Worm (Caenorhabditis elegans) whole organism, L1 larva: ENCODE data around the gene ndx-6.

Experiments
- C16A3.4 ChIP-seq: fragments of 150-350 bp; optimal IDR thresholded peaks from 2 replicates; lab custom pipeline; 2014; ENCODE audit warnings: missing biosample characterization, missing genetic modification characterization
- aly-2 ChIP-seq: fragments of 150-350 bp; optimal IDR thresholded peaks from 2 replicates; lab custom pipeline; 2014; ENCODE audit warnings: missing biosample characterization, missing genetic modification characterization
- ama-1 ChIP-seq: fragments of 150-350 bp; optimal IDR thresholded peaks from 2 replicates; lab custom pipeline; 2014
- blmp-1 ChIP-seq: fragments of 150-350 bp; optimal IDR thresholded peaks from 2 replicates; lab custom pipeline; 2014; ENCODE audit warnings: missing biosample characterization, missing genetic modification characterization
- ceh-63 ChIP-seq: fragments of 200-800 bp; sonication (Bioruptor generic); optimal IDR thresholded peaks from 2 replicates; lab custom pipeline; 2018; ENCODE audit warnings: mild to moderate bottlenecking, missing genetic modification characterization, missing compliant biosample characterization
- ceh-88 ChIP-seq: fragments of 200-800 bp; sonication (Bioruptor generic); IDR thresholded peaks from 2 replicates; pipeline ENCODE4 v1.3.6; 2022; ENCODE audit warnings: missing genetic modification characterization, missing compliant biosample characterization
- dpl-1 ChIP-seq, 3 experiments: fragments of 150-350 bp in 2 of 3; sonication (generic microtip) in 1 of 3; optimal IDR thresholded peaks; 2 replicates each; lab custom pipeline; 2014 to 2017; ENCODE audit warnings: missing biosample characterization in 3 of 3, missing genetic modification characterization in 3 of 3, missing genetic modification reagents in 3 of 3
- efl-1 ChIP-seq, 4 experiments: fragments of 150-350 bp; optimal IDR thresholded peaks in 3 of 4; peaks in 1 of 4; 1 replicate in 1 of 4; 2 replicates in 3 of 4; lab custom pipeline; 2014; ENCODE audit warnings: missing biosample characterization in 2 of 4, missing genetic modification characterization in 2 of 4, missing genetic modification reagents in 2 of 4
- egl-13 ChIP-seq: sonication (generic microtip); optimal IDR thresholded peaks from 2 replicates; lab custom pipeline; 2016; ENCODE audit warnings: missing genotype, missing genetic modification reagents, missing genetic modification characterization, missing compliant biosample characterization
- egl-27 ChIP-seq, 2 experiments: fragments of 150-350 bp in 1 of 2; sonication (generic microtip); optimal IDR thresholded peaks; 3 replicates each; lab custom pipeline; 2017 to 2018; ENCODE audit warnings: missing biosample characterization in 2 of 2, missing genetic modification characterization in 2 of 2, missing genetic modification reagents in 2 of 2
- elt-2 ChIP-seq: sonication (generic microtip); optimal IDR thresholded peaks from 2 replicates; lab custom pipeline; 2016; ENCODE audit warnings: missing genetic modification characterization, mild to moderate bottlenecking, inconsistent platforms, missing compliant biosample characterization, missing genetic modification reagents
- fkh-10 ChIP-seq: sonication (generic microtip); optimal IDR thresholded peaks from 2 replicates; lab custom pipeline; 2017; ENCODE audit warnings: missing biosample characterization, missing genetic modification reagents, missing genetic modification characterization
- fos-1 ChIP-seq: fragments of 150-350 bp; optimal IDR thresholded peaks from 2 replicates; lab custom pipeline; 2014; ENCODE audit warnings: missing biosample characterization, missing genetic modification characterization
- grh-1 ChIP-seq: fragments of 200-800 bp; sonication (Bioruptor generic); IDR thresholded peaks from 2 replicates; pipeline ENCODE4 v1.3.6; 2022; ENCODE audit warnings: missing genetic modification reagents, missing genetic modification characterization, missing compliant biosample characterization
- hlh-17 ChIP-seq: fragments of 200-800 bp; sonication (Bioruptor generic); optimal IDR thresholded peaks from 2 replicates; lab custom pipeline; 2018; ENCODE audit warnings: missing genetic modification characterization, mild to moderate bottlenecking, missing compliant biosample characterization, moderate library complexity, borderline replicate concordance
- isw-1 ChIP-seq: fragments of 200-800 bp; sonication (Bioruptor generic); IDR thresholded peaks from 2 replicates; pipeline ENCODE4 v1.3.6; 2022; ENCODE audit warnings: missing genetic modification characterization, missing compliant biosample characterization
- lin-14 ChIP-seq: fragments of 200-800 bp; sonication (Bioruptor generic); optimal IDR thresholded peaks from 2 replicates; lab custom pipeline; 2018; ENCODE audit warnings: mild to moderate bottlenecking, missing genetic modification characterization, moderate library complexity, missing compliant biosample characterization
- lin-15B ChIP-seq: fragments of 150-350 bp; sonication (generic microtip); optimal IDR thresholded peaks from 3 replicates; lab custom pipeline; 2014; ENCODE audit warnings: missing biosample characterization, missing genetic modification characterization
- lsy-2 ChIP-seq, 2 experiments: fragments of 150-350 bp; optimal IDR thresholded peaks; 2 replicates each; lab custom pipeline; 2014; ENCODE audit warnings: missing biosample characterization in 2 of 2, missing genetic modification characterization in 2 of 2
- mdl-1 ChIP-seq, 2 experiments: fragments of 150-350 bp; optimal IDR thresholded peaks; 2 replicates each; lab custom pipeline; 2014 to 2017; ENCODE audit warnings: missing biosample characterization in 2 of 2, missing genetic modification characterization in 2 of 2, inconsistent platforms in 1 of 2
- mef-2 ChIP-seq: fragments of 150-350 bp; optimal IDR thresholded peaks from 2 replicates; lab custom pipeline; 2014; ENCODE audit warnings: missing biosample characterization, missing genetic modification characterization
- mep-1 ChIP-seq: fragments of 150-350 bp; optimal IDR thresholded peaks from 2 replicates; lab custom pipeline; 2014; ENCODE audit warnings: missing biosample characterization, missing genetic modification characterization
- nhr-11 ChIP-seq: fragments of 150-350 bp; optimal IDR thresholded peaks from 2 replicates; lab custom pipeline; 2014; ENCODE audit warnings: missing biosample characterization, missing genetic modification characterization
- nhr-12 ChIP-seq: sonication (generic microtip); optimal IDR thresholded peaks from 2 replicates; lab custom pipeline; 2017; ENCODE audit warnings: missing biosample characterization, missing genetic modification characterization
- nhr-19 ChIP-seq: fragments of 200-800 bp; sonication (Bioruptor generic); conservative IDR thresholded peaks from 2 replicates; pipeline ENCODE4 v1.3.6; 2022; ENCODE audit warnings: missing genetic modification characterization, missing compliant biosample characterization
- nhr-20 ChIP-seq: sonication (generic microtip); optimal IDR thresholded peaks from 2 replicates; lab custom pipeline; 2016; ENCODE audit warnings: mild to moderate bottlenecking, missing genetic modification characterization, missing compliant biosample characterization
- nhr-237 ChIP-seq: fragments of 150-350 bp; optimal IDR thresholded peaks from 2 replicates; lab custom pipeline; 2014; ENCODE audit warnings: missing biosample characterization, missing genetic modification characterization
- nhr-28 ChIP-seq: fragments of 150-350 bp; optimal IDR thresholded peaks from 2 replicates; lab custom pipeline; 2014; ENCODE audit warnings: missing biosample characterization, missing genetic modification characterization
- nhr-71 ChIP-seq: sonication (generic microtip); optimal IDR thresholded peaks from 2 replicates; lab custom pipeline; 2016; ENCODE audit warnings: mild to moderate bottlenecking, missing genetic modification characterization, moderate library complexity, missing compliant biosample characterization
- nhr-84 ChIP-seq: sonication (generic microtip); optimal IDR thresholded peaks from 2 replicates; lab custom pipeline; 2017; ENCODE audit warnings: missing biosample characterization, missing genetic modification characterization
- nhr-90 ChIP-seq: sonication (generic microtip); optimal IDR thresholded peaks from 2 replicates; lab custom pipeline; 2016; ENCODE audit warnings: mild to moderate bottlenecking, missing genetic modification characterization, missing compliant biosample characterization; ENCODE audit not compliant: poor library complexity
- pax-3 ChIP-seq: fragments of 200-800 bp; sonication (Bioruptor generic); optimal IDR thresholded peaks from 2 replicates; lab custom pipeline; 2018; ENCODE audit warnings: mild to moderate bottlenecking, missing genetic modification characterization, moderate library complexity, missing compliant biosample characterization
- rnt-1 ChIP-seq: sonication (generic microtip); optimal IDR thresholded peaks from 2 replicates; lab custom pipeline; 2016; ENCODE audit warnings: mild to moderate bottlenecking, missing genetic modification characterization, moderate library complexity, missing compliant biosample characterization
- skn-1 ChIP-seq: fragments of 150-350 bp; optimal IDR thresholded peaks from 2 replicates; lab custom pipeline; 2014; ENCODE audit warnings: missing biosample characterization, missing genetic modification characterization
- snpc-4 ChIP-seq: fragments of 150-350 bp; optimal IDR thresholded peaks from 2 replicates; lab custom pipeline; 2014; ENCODE audit warnings: missing biosample characterization, missing genetic modification characterization
- snu-23 ChIP-seq: sonication (generic microtip); optimal IDR thresholded peaks from 2 replicates; lab custom pipeline; 2016; ENCODE audit warnings: missing genetic modification characterization, missing compliant biosample characterization
- sup-37 ChIP-seq: fragments of 200-800 bp; sonication (Bioruptor generic); optimal IDR thresholded peaks from 2 replicates; lab custom pipeline; 2018; ENCODE audit warnings: mild to moderate bottlenecking, missing genetic modification characterization, missing compliant biosample characterization
- tbx-2 ChIP-seq: sonication (generic microtip); optimal IDR thresholded peaks from 2 replicates; lab custom pipeline; 2016; ENCODE audit warnings: missing genetic modification characterization, missing compliant biosample characterization
- unc-86 ChIP-seq: sonication (generic microtip); optimal IDR thresholded peaks from 2 replicates; lab custom pipeline; 2016; ENCODE audit warnings: missing genetic modification characterization, missing compliant biosample characterization
- unc-98 ChIP-seq: fragments of 200-800 bp; sonication (Bioruptor generic); IDR thresholded peaks from 2 replicates; pipeline ENCODE4 v1.3.6; 2022; ENCODE audit warnings: missing genetic modification characterization, missing compliant biosample characterization
- zag-1 ChIP-seq: fragments of 150-350 bp; optimal IDR thresholded peaks from 2 replicates; lab custom pipeline; 2014; ENCODE audit warnings: missing biosample characterization, missing genetic modification characterization
- zip-4 ChIP-seq: fragments of 200-800 bp; sonication (Bioruptor generic); optimal IDR thresholded peaks from 2 replicates; lab custom pipeline; 2018; ENCODE audit warnings: mild to moderate bottlenecking, missing genetic modification characterization, moderate library complexity, missing compliant biosample characterization

The ndx-6 gene

ce11 chrII:5358137-5358745, 31.4 kb downstream of the ndx-6 start, which contains the start of the genes F09E5.11 and bmy-1 (continued):
- TF ChIP-seq nhr-12 (no peak), zag-1 (tag; lab: Kevin White, UChicago) (no peak), snpc-4 (tag; lab: Kevin White, UChicago) (peak; percentile 60), ceh-88 (GFP tag; lab: Robert Waterston, UW) (peak; percentile 63; the same call in 1 of the 2 replicates), nhr-19 (GFP tag; lab: Robert Waterston, UW) (peak; percentile 85), pax-3 (tag; lab: Kevin White, UChicago) (peak; percentile 84), aly-2 (tag; lab: Kevin White, UChicago) (no peak), rnt-1 (tag; lab: Kevin White, UChicago) (peak; percentile 99), nhr-237 (no peak), mef-2 (no peak)

DNA sequence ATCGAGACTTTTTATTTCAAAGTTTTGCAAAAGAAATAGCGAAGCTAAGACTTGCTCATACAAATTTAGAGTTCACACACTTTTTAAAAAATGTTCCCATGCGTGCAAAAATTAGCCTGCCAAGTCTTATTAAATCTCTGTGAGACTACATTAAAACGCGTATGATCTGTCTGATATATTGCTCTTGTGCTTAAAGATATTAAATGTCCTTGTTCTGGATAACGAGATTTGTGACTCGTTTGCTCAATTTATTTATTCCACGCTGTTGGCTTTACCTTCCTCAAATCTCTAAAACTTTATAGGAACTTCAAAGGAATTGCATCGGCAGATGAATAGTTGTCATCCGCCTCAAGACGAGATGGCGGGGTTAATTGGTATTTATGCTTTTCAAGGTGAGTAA, 34.3 kb downstream of the ndx-6 start, which contains the start of gene srg-69:
TSS of gene srg-69 (plus strand) at position 301 of the 400 bp plus-strand sequence.
- TF ChIP-seq nhr-11 (no peak), mdl-1 (tag; optimal IDR thresholded peaks at IDR 0.05; lab: Kevin White, UChicago) (no peak), egl-27 (tag; optimal IDR thresholded peaks at IDR 0.05; lab: Kevin White, UChicago) (no peak), blmp-1 (no peak), unc-86 (tag; lab: Kevin White, UChicago) (no peak), nhr-84 (tag; lab: Kevin White, UChicago) (no peak), ama-1 (lab: Kevin White, UChicago) (no peak)

ce11 chrII:5353642-5354041, 36.0 kb downstream of the ndx-6 start:
- TF ChIP-seq nhr-20 (tag; lab: Kevin White, UChicago): no peak
- no peak for TF ChIP-seq fos-1
- no peak for TF ChIP-seq fkh-10
- TF ChIP-seq mdl-1 (tag; optimal IDR thresholded peaks at IDR 0.05; lab: Kevin White, UChicago): no peak
- TF ChIP-seq hlh-17 (GFP tag; lab: Kevin White, UChicago): no peak
- TF ChIP-seq ceh-63 (GFP tag; lab: Kevin White, UChicago): no peak
- peak; percentile 10 for TF ChIP-seq elt-2
- TF ChIP-seq lin-15B: no peak
- TF ChIP-seq efl-1 (optimal IDR thresholded peaks at IDR 0.05; lab: Kevin White, UChicago): no peak
- TF ChIP-seq efl-1 (GFP tag; optimal IDR thresholded peaks at IDR 0.05 in 1 of 2; lab: Kevin White, UChicago): peak in 1 of 2 experiments; percentile 44
- no peak for TF ChIP-seq sup-37 (GFP tag; lab: Kevin White, UChicago)
- no peak for TF ChIP-seq nhr-28 (tag; lab: Kevin White, UChicago)
- no peak for TF ChIP-seq zip-4

- TF ChIP-seq efl-1 (optimal IDR thresholded peaks at IDR 0.05; lab: Kevin White, UChicago) (no peak), efl-1 (GFP tag; optimal IDR thresholded peaks at IDR 0.05 in 1 of 2; lab: Kevin White, UChicago) (no peak)
- TF ChIP-seq, all 84 proteins: peak for 0
Observed at ce11 chrII:5351799-5352198, 37.9 kb downstream of the ndx-6 start, which contains the start of gene F09E5.7. Gene F09E5.7, plus strand, starts transcription at chrII:5352099.

DNA sequence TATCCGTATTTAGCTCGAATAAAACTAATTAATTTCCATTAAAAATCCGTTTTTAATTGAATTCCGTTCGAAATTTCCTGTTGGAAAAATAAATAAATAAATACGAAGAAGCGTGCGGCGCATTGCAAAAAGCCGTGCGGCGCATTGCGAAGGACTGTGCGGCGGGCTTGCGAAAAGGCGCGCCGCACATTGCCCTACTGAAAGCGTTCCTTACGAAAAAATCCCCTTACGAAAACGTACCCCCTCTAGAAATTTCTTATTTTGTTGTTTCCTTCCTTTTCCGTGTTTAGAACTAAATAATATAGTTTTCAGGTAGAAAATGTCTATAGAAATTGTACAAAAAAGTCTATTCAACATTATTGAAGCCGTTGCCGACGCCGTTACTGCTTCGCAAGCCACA, 39.3 kb downstream of the ndx-6 start, which contains the start of gene F09E5.8:
TSS of gene F09E5.8 (plus strand) at position 313 of the 400 bp plus-strand sequence.
- TF ChIP-seq nhr-19 (GFP tag; lab: Robert Waterston, UW) (peak; percentile 59), ceh-88 (GFP tag; lab: Robert Waterston, UW) (peak; percentile 42; the same call in 1 of the 2 replicates), grh-1 (peak; percentile 32; the same call in 1 of the 2 replicates), isw-1 (GFP tag; lab: Robert Waterston, UW) (peak; percentile 41)

DNA sequence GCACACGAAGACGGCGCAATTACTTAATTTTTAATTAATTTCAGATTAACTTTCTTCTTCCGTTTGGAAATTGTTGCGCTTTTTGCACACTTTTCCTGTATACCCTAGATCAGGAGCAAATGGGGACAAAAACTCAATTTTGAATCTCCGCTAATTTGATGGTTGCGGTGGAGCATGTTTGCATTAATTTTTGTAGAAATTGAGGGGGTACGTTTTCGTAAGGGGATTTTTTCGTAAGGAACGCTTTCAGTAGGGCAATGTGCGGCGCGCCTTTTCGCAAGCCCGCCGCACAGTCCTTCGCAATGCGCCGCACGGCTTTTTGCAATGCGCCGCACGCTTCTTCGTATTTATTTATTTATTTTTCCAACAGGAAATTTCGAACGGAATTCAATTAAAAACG, 43.3 kb downstream of the ndx-6 start:
- TF ChIP-seq nhr-90 (tag; lab: Kevin White, UChicago): peak; percentile 81
- peak; percentile 64 to 88 for TF ChIP-seq lsy-2 (tag; optimal IDR thresholded peaks at IDR 0.05; lab: Kevin White, UChicago)
- peak; percentile 9 for TF ChIP-seq egl-13 (tag; lab: Kevin White, UChicago)
- TF ChIP-seq snu-23 (GFP tag; lab: Kevin White, UChicago): peak; percentile 73
- TF ChIP-seq tbx-2: peak; percentile 73
- peak; percentile 59 for TF ChIP-seq blmp-1
- peak; percentile 75 for TF ChIP-seq lin-14 (GFP tag; lab: Kevin White, UChicago)
- TF ChIP-seq unc-98 (GFP tag; lab: Robert Waterston, UW): 0 out of 2 replicates have a peak, but pooled peaks have one; percentile 26
- peak; percentile 47 for TF ChIP-seq unc-86 (tag; lab: Kevin White, UChicago)
- TF ChIP-seq nhr-20 (tag; lab: Kevin White, UChicago): peak; percentile 73
- peak; percentile 57 for TF ChIP-seq snpc-4 (tag; lab: Kevin White, UChicago)
- peak; percentile 87 to 91 (median 90) for TF ChIP-seq dpl-1 (GFP tag; optimal IDR thresholded peaks at IDR 0.05; lab: Kevin White, UChicago)
- TF ChIP-seq C16A3.4 (tag; lab: Kevin White, UChicago): peak; percentile 70
- peak; percentile 55 for TF ChIP-seq mep-1 (tag; lab: Kevin White, UChicago)
- TF ChIP-seq nhr-71: peak; percentile 84
- peak; percentile 47 for TF ChIP-seq skn-1 (tag; lab: Kevin White, UChicago)
